Worm (Caenorhabditis elegans) whole organism, L3 larva: Measurements from ENCODE around the gene srw-76.

ENCODE experiments used
- aly-2 ChIP-seq: fragments of 150-350 bp; optimal IDR thresholded peaks from 2 replicates; lab custom pipeline; 2014; ENCODE audit warnings: missing biosample characterization, missing genetic modification characterization
- ama-1 ChIP-seq: fragments of 150-350 bp; optimal IDR thresholded peaks from 2 replicates; lab custom pipeline; 2018
- elt-1 ChIP-seq: fragments of 150-350 bp; optimal IDR thresholded peaks from 2 replicates; lab custom pipeline; 2014; ENCODE audit warnings: missing biosample characterization, missing genetic modification characterization
- elt-2 ChIP-seq: sonication (generic microtip); optimal IDR thresholded peaks from 2 replicates; lab custom pipeline; 2016; ENCODE audit warnings: missing genetic modification reagents, mild to moderate bottlenecking, missing genetic modification characterization, missing compliant biosample characterization
- fos-1 ChIP-seq: fragments of 150-350 bp; optimal IDR thresholded peaks from 2 replicates; lab custom pipeline; 2014; ENCODE audit warnings: missing biosample characterization, missing genetic modification characterization
- lin-39 ChIP-seq: fragments of 150-350 bp; optimal IDR thresholded peaks from 2 replicates; lab custom pipeline; 2018; ENCODE audit warnings: missing biosample characterization, missing genetic modification reagents, missing genetic modification characterization
- mdl-1 ChIP-seq: fragments of 150-350 bp; optimal IDR thresholded peaks from 2 replicates; lab custom pipeline; 2014; ENCODE audit warnings: missing biosample characterization, missing genetic modification characterization
- nfya-1 ChIP-seq: sonication (generic microtip); optimal IDR thresholded peaks from 2 replicates; lab custom pipeline; 2017; ENCODE audit warnings: missing genetic modification characterization, mild to moderate bottlenecking, missing compliant biosample characterization, antibody characterized with exemption, moderate library complexity; ENCODE audit not compliant: insufficient read depth
- nhr-23 ChIP-seq: fragments of 150-350 bp; optimal IDR thresholded peaks from 2 replicates; lab custom pipeline; 2014; ENCODE audit warnings: missing biosample characterization, missing genetic modification reagents, missing genetic modification characterization
- pha-4 ChIP-seq: fragments of 150-350 bp; optimal IDR thresholded peaks from 2 replicates; lab custom pipeline; 2014; ENCODE audit warnings: missing biosample characterization, missing genetic modification reagents, missing genetic modification characterization
- pqm-1 ChIP-seq: fragments of 150-350 bp; optimal IDR thresholded peaks from 2 replicates; lab custom pipeline; 2017; ENCODE audit warnings: missing biosample characterization, missing genetic modification characterization, inconsistent platforms
- sea-2 ChIP-seq: fragments of 150-350 bp; sonication (generic microtip); optimal IDR thresholded peaks from 4 replicates; lab custom pipeline; 2014; ENCODE audit warnings: missing biosample characterization, missing genetic modification reagents, missing genetic modification characterization
- unc-62 ChIP-seq: fragments of 150-350 bp; sonication (generic microtip); optimal IDR thresholded peaks from 4 replicates; lab custom pipeline; 2014; ENCODE audit warnings: missing biosample characterization, missing genetic modification reagents, missing genetic modification characterization
- zag-1 ChIP-seq: fragments of 150-350 bp; optimal IDR thresholded peaks from 2 replicates; lab custom pipeline; 2014; ENCODE audit warnings: missing biosample characterization, missing genetic modification characterization

DNA sequence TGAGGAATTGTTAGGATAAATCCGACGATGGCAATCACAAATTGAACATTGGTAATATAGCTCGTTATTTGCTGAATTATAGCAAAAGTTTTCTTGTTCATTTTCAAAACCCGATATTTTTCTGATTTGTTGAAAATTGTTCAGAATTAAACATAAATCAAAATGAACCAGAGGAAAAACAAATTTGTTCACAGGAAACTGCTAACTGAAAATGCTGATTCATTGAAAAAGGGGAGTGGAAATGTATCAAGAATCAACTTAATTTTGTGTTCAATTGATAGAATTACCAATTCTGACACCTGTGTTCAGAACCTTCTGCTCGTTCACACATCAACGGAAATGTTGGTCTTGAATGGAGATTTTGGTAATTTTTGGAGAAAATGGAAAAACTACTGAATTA, 5.5 kb upstream of the srw-76 start, which contains the start of gene srw-77:
- TF ChIP-seq nfya-1 (tag; lab: Kevin White, UChicago) (no peak), unc-62 (no peak), mdl-1 (tag; lab: Kevin White, UChicago) (no peak), lin-39 (no peak), pha-4 (tag; lab: Kevin White, UChicago) (no peak), zag-1 (tag; lab: Kevin White, UChicago) (no peak), ama-1 (lab: Kevin White, UChicago) (no peak), nhr-23 (no peak), pqm-1 (no peak), aly-2 (no peak), fos-1 (no peak), elt-1 (no peak), elt-2 (tag; lab: Kevin White, UChicago) (no peak), sea-2 (GFP tag; lab: Kevin White, UChicago) (no peak)
